Worm (Caenorhabditis elegans) whole organism, L1 larva: ENCODE data around the gene brap-2.

ENCODE experiments used
- ces-1 ChIP-seq: fragments of 150-350 bp; optimal IDR thresholded peaks from 2 replicates; lab custom pipeline; 2014; ENCODE audit warnings: missing biosample characterization, missing genetic modification reagents, missing genetic modification characterization
- mef-2 ChIP-seq: fragments of 150-350 bp; optimal IDR thresholded peaks from 2 replicates; lab custom pipeline; 2014; ENCODE audit warnings: missing biosample characterization, missing genetic modification characterization
- nhr-20 ChIP-seq: sonication (generic microtip); optimal IDR thresholded peaks from 2 replicates; lab custom pipeline; 2016; ENCODE audit warnings: mild to moderate bottlenecking, missing genetic modification characterization, missing compliant biosample characterization

DNA sequence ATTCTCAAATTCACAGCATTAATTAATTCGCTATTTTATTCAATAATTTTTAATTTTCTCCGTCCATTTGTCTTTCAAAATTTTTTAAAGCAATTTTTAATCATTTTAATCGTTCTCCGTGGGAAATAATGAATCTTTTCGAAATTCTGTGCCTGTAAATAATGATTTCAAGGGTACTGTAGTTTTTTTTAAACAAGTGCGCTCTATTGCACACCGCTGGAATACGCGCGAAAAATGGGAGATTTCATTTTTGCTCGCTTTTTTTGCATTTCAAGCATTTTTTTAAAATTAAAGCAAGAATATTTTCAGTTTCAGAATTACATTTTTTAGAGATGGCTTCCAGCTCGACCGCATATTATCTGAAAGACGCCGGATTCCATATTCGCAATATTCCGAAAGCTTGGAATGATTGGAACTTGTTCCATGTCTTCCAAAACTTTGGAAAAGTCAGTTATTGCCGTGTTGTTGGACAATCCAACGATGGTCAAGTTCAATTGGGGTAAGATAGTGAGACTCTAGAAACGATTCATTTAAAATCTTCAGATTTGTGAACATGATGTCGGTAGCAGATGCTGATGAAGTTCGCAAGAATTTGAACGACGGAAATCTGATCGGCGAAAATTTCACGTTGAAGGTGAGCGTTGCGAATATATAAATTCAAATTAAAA lies 28.1 kb upstream of the brap-2 start, which contains the start of gene tofu-6:
- TF ChIP-seq mef-2 (tag; lab: Kevin White, UChicago) (no peak), ces-1 (no peak), nhr-20 (tag; lab: Kevin White, UChicago) (no peak)
